Fruit fly (Drosophila melanogaster) whole organism, embryonic: Measurements from ENCODE around the gene CG15514.

ENCODE experiments used
- Abd-B ChIP-seq: fragments of 200-800 bp; sonication (Bioruptor generic); optimal IDR thresholded peaks from 2 replicates; lab custom pipeline; 2018; ENCODE audit warnings: missing biosample characterization, mild to moderate bottlenecking, missing genetic modification characterization, moderate library complexity
- BEAF-32 ChIP-seq: fragments of 200-800 bp; sonication (Bioruptor generic); optimal IDR thresholded peaks from 3 replicates; lab custom pipeline; 2017; ENCODE audit warnings: missing biosample characterization, missing genetic modification characterization, mild to moderate bottlenecking, moderate library complexity, missing genetic modification reagents
- CG10209 ChIP-seq: fragments of 200-800 bp; sonication (Bioruptor generic); optimal IDR thresholded peaks from 3 replicates; lab custom pipeline; 2017; ENCODE audit warnings: missing biosample characterization, mild to moderate bottlenecking, missing genetic modification characterization, missing genetic modification reagents
- CG11696 ChIP-seq: fragments of 200-800 bp; sonication (Bioruptor generic); IDR thresholded peaks from 2 replicates; pipeline ENCODE4 v1.3.6; 2022; ENCODE audit warnings: missing biosample characterization, missing genetic modification characterization
- CG13287 ChIP-seq: fragments of 200-800 bp; sonication (Bioruptor generic); IDR thresholded peaks from 2 replicates; pipeline ENCODE4 v1.3.6; 2022; ENCODE audit warnings: missing biosample characterization, missing genetic modification characterization; ENCODE audit not compliant: partially characterized antibody
- CG14710 ChIP-seq: fragments of 200-800 bp; sonication (Bioruptor generic); optimal IDR thresholded peaks from 3 replicates; lab custom pipeline; 2019; ENCODE audit warnings: missing biosample characterization, mild to moderate bottlenecking, missing genetic modification characterization, moderate library complexity
- CG15269 ChIP-seq: fragments of 200-800 bp; sonication (Bioruptor generic); optimal IDR thresholded peaks from 2 replicates; lab custom pipeline; 2018; ENCODE audit warnings: missing biosample characterization, mild to moderate bottlenecking, missing genetic modification characterization, moderate library complexity
- CG15696 ChIP-seq: fragments of 200-800 bp; sonication (Bioruptor generic); optimal IDR thresholded peaks from 2 replicates; lab custom pipeline; 2019; ENCODE audit warnings: missing biosample characterization, mild to moderate bottlenecking, missing genetic modification characterization, moderate library complexity
- CG1647 ChIP-seq: fragments of 200-800 bp; sonication (Bioruptor generic); optimal IDR thresholded peaks from 3 replicates; lab custom pipeline; 2016; ENCODE audit warnings: missing biosample characterization, missing genetic modification characterization
- CG17361 ChIP-seq: fragments of 200-800 bp; sonication (Bioruptor generic); IDR thresholded peaks from 3 replicates; pipeline ENCODE4 v1.3.6; 2022; ENCODE audit warnings: missing biosample characterization, missing genetic modification characterization
- CG17385 ChIP-seq: fragments of 200-800 bp; sonication (Bioruptor generic); optimal IDR thresholded peaks from 3 replicates; lab custom pipeline; 2018; ENCODE audit warnings: missing biosample characterization, mild to moderate bottlenecking, missing genetic modification characterization
- CG2678 ChIP-seq: fragments of 200-800 bp; sonication (Bioruptor generic); optimal IDR thresholded peaks from 3 replicates; lab custom pipeline; 2019; ENCODE audit warnings: missing biosample characterization, mild to moderate bottlenecking, missing genetic modification characterization, moderate library complexity
- CG2875 ChIP-seq: fragments of 200-800 bp; sonication (Bioruptor generic); optimal IDR thresholded peaks from 2 replicates; lab custom pipeline; 2017; ENCODE audit warnings: missing biosample characterization, mild to moderate bottlenecking, missing genetic modification characterization, missing genetic modification reagents
- CG34224 ChIP-seq: fragments of 200-800 bp; sonication (Bioruptor generic); IDR thresholded peaks from 3 replicates; pipeline ENCODE4 v1.3.6; 2022; ENCODE audit warnings: missing biosample characterization, missing genetic modification characterization; ENCODE audit not compliant: partially characterized antibody
- CG4360 ChIP-seq: fragments of 200-800 bp; sonication (Bioruptor generic); IDR thresholded peaks from 2 replicates; pipeline ENCODE4 v1.3.6; 2022; ENCODE audit warnings: missing biosample characterization, missing genetic modification characterization
- CG5953 ChIP-seq: fragments of 200-800 bp; sonication (Bioruptor generic); IDR thresholded peaks from 2 replicates; pipeline ENCODE4 v1.3.6; 2022; ENCODE audit warnings: missing biosample characterization, missing genetic modification characterization
- CG6854 ChIP-seq: fragments of 200-800 bp; sonication (Bioruptor generic); optimal IDR thresholded peaks from 3 replicates; lab custom pipeline; 2017; ENCODE audit warnings: missing biosample characterization, mild to moderate bottlenecking, missing genetic modification characterization
- CG7372 ChIP-seq: fragments of 200-800 bp; sonication (Bioruptor generic); IDR thresholded peaks from 2 replicates; pipeline ENCODE4 v1.3.6; 2022; ENCODE audit warnings: missing biosample characterization, missing genetic modification characterization
- CG8281 ChIP-seq: fragments of 200-800 bp; sonication (Bioruptor generic); optimal IDR thresholded peaks from 2 replicates; lab custom pipeline; 2018; ENCODE audit warnings: missing biosample characterization, mild to moderate bottlenecking, missing genetic modification characterization, moderate library complexity
- CG9817 ChIP-seq: fragments of 200-800 bp; sonication (Bioruptor generic); optimal IDR thresholded peaks from 2 replicates; lab custom pipeline; 2018; ENCODE audit warnings: missing biosample characterization, mild to moderate bottlenecking, missing genetic modification characterization, moderate library complexity
- Camta ChIP-seq: fragments of 200-800 bp; sonication (Bioruptor generic); optimal IDR thresholded peaks from 2 replicates; lab custom pipeline; 2016; ENCODE audit warnings: missing biosample characterization, missing genetic modification characterization
- Dfd ChIP-seq, 2 experiments: fragments of >200 bp; optimal IDR thresholded peaks; 2 replicates each; lab custom pipeline; 2017; ENCODE audit warnings: missing biosample characterization in 2 of 2, missing genetic modification characterization in 2 of 2
- Hmr ChIP-seq: fragments of 200-800 bp; sonication (Bioruptor generic); optimal IDR thresholded peaks from 3 replicates; lab custom pipeline; 2017; ENCODE audit warnings: mild to moderate bottlenecking, missing biosample characterization, missing genetic modification reagents, missing genetic modification characterization
- Mrtf ChIP-seq: fragments of 200-800 bp; sonication (Bioruptor generic); IDR thresholded peaks from 3 replicates; pipeline ENCODE4 v1.3.6; 2022; ENCODE audit warnings: missing biosample characterization, missing genetic modification characterization
- Nf-YB ChIP-seq: fragments of 200-800 bp; sonication (Bioruptor generic); optimal IDR thresholded peaks from 3 replicates; lab custom pipeline; 2019; ENCODE audit warnings: missing biosample characterization, mild to moderate bottlenecking, missing genetic modification characterization, moderate library complexity
- Optix ChIP-seq: fragments of 200-800 bp; sonication (Bioruptor generic); IDR thresholded peaks from 3 replicates; pipeline ENCODE4 v1.3.6; 2022; ENCODE audit warnings: missing biosample characterization, missing genetic modification characterization
- PHDP ChIP-seq: fragments of 200-800 bp; sonication (Bioruptor generic); optimal IDR thresholded peaks from 3 replicates; lab custom pipeline; 2018; ENCODE audit warnings: missing biosample characterization, mild to moderate bottlenecking, missing genetic modification characterization, moderate library complexity
- Rfx ChIP-seq: fragments of 200-800 bp; sonication (Bioruptor generic); IDR thresholded peaks from 2 replicates; pipeline ENCODE4 v1.3.6; 2022; ENCODE audit warnings: missing biosample characterization, missing genetic modification characterization
- Sry-δ ChIP-seq: fragments of 200-800 bp; sonication (Bioruptor generic); optimal IDR thresholded peaks from 2 replicates; lab custom pipeline; 2016; ENCODE audit warnings: missing biosample characterization, missing genetic modification characterization
- amos ChIP-seq: fragments of 200-800 bp; sonication (Bioruptor generic); IDR thresholded peaks from 2 replicates; pipeline ENCODE4 v1.3.6; 2022; ENCODE audit warnings: missing biosample characterization, missing genetic modification characterization; ENCODE audit not compliant: partially characterized antibody
- bsh ChIP-seq, 2 experiments: fragments of 200-800 bp; sonication (Bioruptor generic); optimal IDR thresholded peaks; 2 replicates each; lab custom pipeline; 2017 to 2018; ENCODE audit warnings: mild to moderate bottlenecking in 2 of 2, missing biosample characterization in 2 of 2, missing genetic modification characterization in 2 of 2, moderate library complexity in 1 of 2
- cad ChIP-seq: fragments of >200 bp; optimal IDR thresholded peaks from 2 replicates; lab custom pipeline; 2017; ENCODE audit warnings: missing biosample characterization, missing genetic modification characterization
- cato ChIP-seq: fragments of 200-800 bp; sonication (Bioruptor generic); optimal IDR thresholded peaks from 2 replicates; lab custom pipeline; 2016; ENCODE audit warnings: missing biosample characterization, missing genetic modification characterization, borderline replicate concordance
- chm ChIP-seq: fragments of 200-800 bp; sonication (Bioruptor generic); IDR thresholded peaks from 2 replicates; pipeline ENCODE4 v1.3.6; 2022; ENCODE audit warnings: missing biosample characterization, missing genetic modification characterization
- croc ChIP-seq: fragments of 200-800 bp; sonication (Bioruptor generic); conservative IDR thresholded peaks from 3 replicates; pipeline ENCODE4 v1.3.6; 2022; ENCODE audit warnings: missing biosample characterization, missing genetic modification characterization
- dmrt99B ChIP-seq: fragments of 200-800 bp; sonication (Bioruptor generic); optimal IDR thresholded peaks from 2 replicates; lab custom pipeline; 2018; ENCODE audit warnings: missing biosample characterization, mild to moderate bottlenecking, missing genetic modification characterization, moderate library complexity
- dysf ChIP-seq: fragments of 200-800 bp; sonication (Bioruptor generic); IDR thresholded peaks from 3 replicates; pipeline ENCODE4 v1.3.6; 2022; ENCODE audit warnings: missing biosample characterization, missing genetic modification characterization
- fu2 ChIP-seq: fragments of 200-800 bp; sonication (Bioruptor generic); optimal IDR thresholded peaks from 2 replicates; lab custom pipeline; 2016; ENCODE audit warnings: missing biosample characterization, missing genetic modification characterization
- gcm2 ChIP-seq: fragments of 200-800 bp; sonication (Bioruptor generic); optimal IDR thresholded peaks from 2 replicates; lab custom pipeline; 2016; ENCODE audit warnings: missing biosample characterization, missing genetic modification characterization
- gfzf ChIP-seq: fragments of 200-800 bp; sonication (Bioruptor generic); optimal IDR thresholded peaks from 2 replicates; lab custom pipeline; 2016; ENCODE audit warnings: missing biosample characterization, mild to moderate bottlenecking, missing genetic modification characterization, moderate library complexity
- hth ChIP-seq: fragments of >200 bp; optimal IDR thresholded peaks from 2 replicates; lab custom pipeline; 2017; ENCODE audit warnings: inconsistent platforms
- ind ChIP-seq: fragments of 200-800 bp; sonication (Bioruptor generic); optimal IDR thresholded peaks from 3 replicates; lab custom pipeline; 2016; ENCODE audit warnings: missing biosample characterization, missing genetic modification characterization
- nom ChIP-seq: fragments of 200-800 bp; sonication (Bioruptor generic); optimal IDR thresholded peaks from 2 replicates; lab custom pipeline; 2017; ENCODE audit warnings: missing biosample characterization, missing genetic modification characterization, mild to moderate bottlenecking, moderate library complexity, missing genetic modification reagents
- sc ChIP-seq, 3 experiments: fragments of >200 bp in 2 of 3; fragments of 200-800 bp in 1 of 3; sonication (Bioruptor generic) in 1 of 3; optimal IDR thresholded peaks; 2 replicates in 2 of 3; 3 replicates in 1 of 3; lab custom pipeline; 2017; ENCODE audit warnings: mild to moderate bottlenecking in 1 of 3, missing biosample characterization in 1 of 3, missing genetic modification characterization in 1 of 3, missing genetic modification reagents in 1 of 3
- shn ChIP-seq: fragments of 200-800 bp; sonication (Bioruptor generic); optimal IDR thresholded peaks from 3 replicates; lab custom pipeline; 2016; ENCODE audit warnings: missing biosample characterization, missing genetic modification characterization
- so ChIP-seq: fragments of 200-800 bp; sonication (Bioruptor generic); IDR thresholded peaks from 3 replicates; pipeline ENCODE4 v1.3.6; 2022; ENCODE audit warnings: missing biosample characterization, missing genetic modification characterization
- stwl ChIP-seq: fragments of 200-800 bp; sonication (Bioruptor generic); optimal IDR thresholded peaks from 3 replicates; lab custom pipeline; 2018; ENCODE audit warnings: missing biosample characterization, mild to moderate bottlenecking, missing genetic modification characterization, moderate library complexity
- sug ChIP-seq: fragments of 200-800 bp; optimal IDR thresholded peaks from 2 replicates; lab custom pipeline; 2019; ENCODE audit warnings: missing biosample characterization, mild to moderate bottlenecking, missing genetic modification characterization, moderate library complexity
- tap ChIP-seq: fragments of 200-800 bp; optimal IDR thresholded peaks from 3 replicates; lab custom pipeline; 2019; ENCODE audit warnings: missing biosample characterization, mild to moderate bottlenecking, missing genetic modification characterization, moderate library complexity

The CG15514 gene

DNA sequence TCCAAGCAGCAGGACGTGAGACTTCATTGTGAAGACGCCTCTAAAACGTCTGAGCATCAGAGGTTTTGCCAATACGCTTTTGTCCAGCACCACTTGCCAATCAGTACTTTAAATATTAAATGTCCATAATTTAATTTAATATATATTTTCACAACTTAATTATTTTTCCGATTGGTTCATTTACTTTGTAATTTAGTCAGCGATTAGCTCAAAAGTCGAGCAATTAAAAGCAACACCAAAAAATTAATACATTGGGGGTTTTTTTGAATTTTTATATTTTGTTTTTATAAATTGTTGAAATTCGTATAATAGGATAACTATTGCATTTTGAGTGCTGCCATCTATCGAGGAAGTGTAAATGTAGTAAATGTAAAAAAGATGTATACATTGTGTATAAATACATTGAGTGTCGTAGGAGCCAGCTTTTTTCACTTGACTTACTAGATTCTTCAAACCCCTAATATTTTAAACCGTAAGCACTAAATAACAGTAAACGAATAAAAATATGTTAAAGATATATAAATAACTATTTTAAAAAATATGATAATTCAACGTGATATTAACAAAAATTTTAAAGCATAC, 42.6 kb upstream of the CG15514 start, which contains the start of gene CG15517 (continued):
- no peak for TF ChIP-seq sc (optimal IDR thresholded peaks at IDR 0.05; lab: Kevin White, UChicago)
- TF ChIP-seq sc (GFP tag; optimal IDR thresholded peaks at IDR 0.05; lab: Kevin White, UChicago) = no peak
- TF ChIP-seq CG2875 (GFP tag; lab: Kevin White, UChicago) = no peak
- no peak for TF ChIP-seq CG10209 (GFP tag; lab: Kevin White, UChicago)
- no peak for TF ChIP-seq cato (GFP tag; lab: Kevin White, UChicago)
- TF ChIP-seq CG15269 (tag; lab: Kevin White, UChicago) = no peak
- no peak for TF ChIP-seq CG4360 (GFP tag; lab: Robert Waterston, UW)
- peak; percentile 15 for TF ChIP-seq CG2678 (tag; lab: Kevin White, UChicago)
- TF ChIP-seq BEAF-32 (GFP tag; lab: Kevin White, UChicago) = no peak
- TF ChIP-seq Optix = no peak
- TF ChIP-seq fu2 (GFP tag; lab: Kevin White, UChicago) = no peak
- TF ChIP-seq CG9817 = peak; percentile 32
- TF ChIP-seq Rfx (GFP tag; lab: Robert Waterston, UW) = 0 out of 2 replicates have a peak, but pooled peaks have one; percentile 30
- no peak for TF ChIP-seq CG11696 (GFP tag; lab: Robert Waterston, UW)
- no peak for TF ChIP-seq Dfd (GFP tag; optimal IDR thresholded peaks at IDR 0.05; lab: Kevin White, UChicago)
- TF ChIP-seq CG34224 (GFP tag; lab: Robert Waterston, UW) = no peak
- TF ChIP-seq gcm2 = no peak
- peak; percentile 19 for TF ChIP-seq CG15696 (tag; lab: Kevin White, UChicago)
- TF ChIP-seq Mrtf = no peak
- TF ChIP-seq CG17385 (GFP tag; lab: Kevin White, UChicago) = no peak
- no peak for TF ChIP-seq Nf-YB (GFP tag; lab: Kevin White, UChicago)
- no peak for TF ChIP-seq CG6854 (GFP tag; lab: Kevin White, UChicago)
- TF ChIP-seq so = no peak
- peak; percentile 19 for TF ChIP-seq CG14710 (tag; lab: Kevin White, UChicago)
- no peak for TF ChIP-seq hth
- TF ChIP-seq dmrt99B = no peak
- TF ChIP-seq gfzf = no peak
- TF ChIP-seq nom = no peak
- 0 out of 3 replicates have a peak, but pooled peaks have one; percentile 32 for TF ChIP-seq CG17361 (GFP tag; lab: Robert Waterston, UW)
- TF ChIP-seq dysf (GFP tag; lab: Robert Waterston, UW) = no peak
- peak; percentile 8; the same call in 1 of the 2 replicates for TF ChIP-seq CG13287 (GFP tag; lab: Robert Waterston, UW)
- peak; percentile 86 for TF ChIP-seq stwl (tag; lab: Kevin White, UChicago)
- TF ChIP-seq tap = no peak
- TF ChIP-seq CG1647 (GFP tag; lab: Kevin White, UChicago) = no peak
- no peak for TF ChIP-seq Camta (GFP tag; lab: Kevin White, UChicago)
- TF ChIP-seq CG5953 (GFP tag; lab: Robert Waterston, UW) = no peak
- no peak for TF ChIP-seq Abd-B
- TF ChIP-seq Hmr (GFP tag; lab: Kevin White, UChicago) = peak; percentile 18
- no peak for TF ChIP-seq ind (GFP tag; lab: Kevin White, UChicago)
- peak; percentile 12 for TF ChIP-seq sug (tag; lab: Kevin White, UChicago)
- no peak for TF ChIP-seq Sry-δ (GFP tag; lab: Kevin White, UChicago)
- peak; percentile 67; the same call in 1 of the 2 replicates for TF ChIP-seq amos
- TF ChIP-seq croc (GFP tag; lab: Robert Waterston, UW) = no peak
- peak; percentile 14 for TF ChIP-seq PHDP (tag; lab: Kevin White, UChicago)
- no peak for TF ChIP-seq chm (GFP tag; lab: Robert Waterston, UW)
- TF ChIP-seq CG7372 (GFP tag; lab: Robert Waterston, UW) = peak; percentile 45; the same call in 1 of the 2 replicates
- TF ChIP-seq bsh (GFP tag; optimal IDR thresholded peaks at IDR 0.05; lab: Kevin White, UChicago) = no peak
- TF ChIP-seq cad (GFP tag; lab: Kevin White, UChicago) = no peak
- TF ChIP-seq shn (GFP tag; lab: Kevin White, UChicago) = no peak
- TF ChIP-seq CG8281 = no peak
